Fruit fly (Drosophila melanogaster): ENCODE measurements around the gene fy.

fy gene

DNA sequence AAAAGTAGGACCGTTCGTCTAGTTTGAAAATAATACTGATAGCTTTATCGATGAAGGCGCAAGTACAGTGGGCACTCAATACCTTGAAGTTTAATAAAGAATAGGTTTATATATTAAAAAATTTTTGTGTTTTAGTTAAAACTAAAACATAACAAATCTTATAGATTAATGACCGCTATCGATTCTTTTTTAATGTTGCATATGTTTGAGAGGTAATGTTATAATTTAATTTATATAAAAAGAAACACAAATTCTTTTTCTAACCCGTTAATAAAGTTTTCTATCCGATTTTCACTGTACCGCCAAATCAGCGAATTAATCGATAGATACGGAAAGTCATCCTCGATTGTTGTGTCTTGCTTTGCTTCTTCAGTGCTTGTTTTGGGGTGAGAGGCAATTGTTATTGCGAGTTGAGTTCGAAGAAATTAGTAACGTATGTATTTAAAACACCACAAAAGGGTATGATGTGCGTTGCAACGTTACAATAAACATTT is 18.9 kb downstream of the fy start, which contains the start of the genes Dad1 and CG13384 (continued):
- peak; percentile 5 for TF ChIP-seq NC2α (GFP tag; optimal IDR thresholded peaks at IDR 0.05)
- TF ChIP-seq Atf3 (GFP tag; optimal IDR thresholded peaks at IDR 0.05), result peak; percentile 16
- TF ChIP-seq CG10147 (GFP tag; optimal IDR thresholded peaks at IDR 0.05), result peak; percentile 94
- TF ChIP-seq knrl (GFP tag; IDR thresholded peaks at IDR 0.05; ENCODE audit: partially characterized antibody), result peak; percentile 62
- peak in 1 of 2 experiments; percentile 64 for TF ChIP-seq insv (GFP tag; optimal IDR thresholded peaks at IDR 0.05)
- peak; percentile 48; the same call in 1 of the 2 replicates for TF ChIP-seq bowl (GFP tag; IDR thresholded peaks at IDR 0.05)
- TF ChIP-seq Camta (GFP tag; optimal IDR thresholded peaks at IDR 0.05), result peak; percentile 56
- TF ChIP-seq dan (GFP tag; IDR thresholded peaks at IDR 0.05), result peak; percentile 63
- peak; percentile 69 for TF ChIP-seq CG5180 (GFP tag; optimal IDR thresholded peaks at IDR 0.05)
- TF ChIP-seq mirr (GFP tag; optimal IDR thresholded peaks at IDR 0.05), result peak; percentile 52
- no peak for TF ChIP-seq aop (GFP tag; IDR thresholded peaks at IDR 0.05)
- TF ChIP-seq pnt (GFP tag; optimal IDR thresholded peaks at IDR 0.05), result no peak
- no peak for TF ChIP-seq sr (GFP tag; IDR thresholded peaks at IDR 0.05)
- peak; percentile 45 for TF ChIP-seq tx (GFP tag; optimal IDR thresholded peaks at IDR 0.05)
- TF ChIP-seq CG5245 (GFP tag; optimal IDR thresholded peaks at IDR 0.05), result peak; percentile 79
- peak; percentile 81 for TF ChIP-seq CG2202 (tag; optimal IDR thresholded peaks at IDR 0.05)
- TF ChIP-seq CG13424 (tag; optimal IDR thresholded peaks at IDR 0.05), result peak; percentile 96
- TF ChIP-seq Doc3 (GFP tag; IDR thresholded peaks at IDR 0.05; ENCODE audit: partially characterized antibody), result peak; percentile 32; the same call in 1 of the 3 replicates
- peak; percentile 75 to 94 for TF ChIP-seq Hr51 (GFP tag; optimal IDR thresholded peaks at IDR 0.05)
- peak; percentile 31 for TF ChIP-seq CG17912 (GFP tag; optimal IDR thresholded peaks at IDR 0.05)
- TF ChIP-seq E2f1 (GFP tag; IDR thresholded peaks at IDR 0.05), result peak; percentile 93
- TF ChIP-seq CG4820 (GFP tag; optimal IDR thresholded peaks at IDR 0.05), result peak; percentile 83
- TF ChIP-seq Mrtf (GFP tag; IDR thresholded peaks at IDR 0.05), result peak; percentile 88
- TF ChIP-seq PHDP (tag; optimal IDR thresholded peaks at IDR 0.05), result peak; percentile 96
- TF ChIP-seq tgo (GFP tag; IDR thresholded peaks at IDR 0.05), result peak; percentile 94
- peak; percentile 79 for TF ChIP-seq Six4 (GFP tag; optimal IDR thresholded peaks at IDR 0.05)
- TF ChIP-seq Dip3 (GFP tag; optimal IDR thresholded peaks at IDR 0.05), result peak; percentile 67
- peak; percentile 91 for TF ChIP-seq CG11085 (GFP tag; IDR thresholded peaks at IDR 0.05)
- peak; percentile 79 for TF ChIP-seq HHEX (GFP tag; optimal IDR thresholded peaks at IDR 0.05)
- peak; percentile 83 for TF ChIP-seq run (tag; optimal IDR thresholded peaks at IDR 0.05)
- no peak for TF ChIP-seq zen2 (GFP tag; IDR thresholded peaks at IDR 0.05; ENCODE audit: partially characterized antibody)
- TF ChIP-seq CG13624 (GFP tag; optimal IDR thresholded peaks at IDR 0.05), result peak; percentile 44
- TF ChIP-seq CG7271 (tag; optimal IDR thresholded peaks at IDR 0.05), result peak; percentile 82
- peak; percentile 88 for TF ChIP-seq rib (GFP tag; IDR thresholded peaks at IDR 0.05)
- TF ChIP-seq CG6272 (GFP tag; IDR thresholded peaks at IDR 0.05), result peak; percentile 90
- peak; percentile 95 for TF ChIP-seq Meics (GFP tag; optimal IDR thresholded peaks at IDR 0.05)
- TF ChIP-seq hkb (optimal IDR thresholded peaks at IDR 0.05), result no peak
- peak; percentile 85 for TF ChIP-seq hkb (GFP tag; IDR thresholded peaks at IDR 0.05)
- TF ChIP-seq CG15514 (GFP tag; optimal IDR thresholded peaks at IDR 0.05), result peak; percentile 89
- peak; percentile 69 for TF ChIP-seq Jarid2 (GFP tag; optimal IDR thresholded peaks at IDR 0.05)
- TF ChIP-seq Usf (GFP tag; optimal IDR thresholded peaks at IDR 0.05), result peak; percentile 86
- TF ChIP-seq twi (tag; optimal IDR thresholded peaks at IDR 0.05), result peak; percentile 90
- TF ChIP-seq Max (GFP tag; optimal IDR thresholded peaks at IDR 0.05), result peak; percentile 84
- TF ChIP-seq HLHmδ (GFP tag; optimal IDR thresholded peaks at IDR 0.05), result no peak
- TF ChIP-seq CG6813 (GFP tag; optimal IDR thresholded peaks at IDR 0.05), result peak; percentile 84
- no peak for TF ChIP-seq Neu2 (GFP tag; optimal IDR thresholded peaks at IDR 0.05; ENCODE audit: borderline replicate concordance)
- TF ChIP-seq sug (tag; optimal IDR thresholded peaks at IDR 0.05), result peak; percentile 96
- TF ChIP-seq unpg (GFP tag; optimal IDR thresholded peaks at IDR 0.05), result peak; percentile 93
- peak; percentile 97 for TF ChIP-seq Ptx1 (GFP tag; IDR thresholded peaks at IDR 0.05)
- peak; percentile 88 for TF ChIP-seq slou (GFP tag; optimal IDR thresholded peaks at IDR 0.05)
